Fruit fly (Drosophila melanogaster): ENCODE results near the gene CG33511.
A peak's percentile ranks its signal among the peaks of the same experiment; 100 is the strongest.

CG33511 gene

DNA sequence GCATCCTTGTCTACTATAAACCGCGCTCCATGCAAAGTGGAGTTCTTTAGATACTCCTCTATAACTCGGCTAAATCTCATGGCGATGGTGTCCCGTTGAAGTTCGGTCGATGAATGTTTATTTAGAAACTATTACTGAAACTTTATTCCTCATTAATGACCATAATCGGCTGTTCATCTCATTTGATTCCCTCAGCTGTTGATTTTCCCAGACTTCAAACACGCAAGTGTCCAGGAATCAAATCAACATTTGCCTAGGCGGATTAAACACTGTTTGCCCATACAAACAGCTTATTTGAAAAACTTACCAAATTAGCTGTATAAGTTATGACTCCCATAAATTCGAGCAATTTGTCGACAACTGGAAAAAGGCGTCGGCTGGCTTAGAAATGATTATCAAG lies 6.4 kb upstream of the CG33511 start, which contains the start of gene ppk13:
TSS of gene ppk13 (minus strand) at position 101 of the 400 bp plus-strand sequence.
- no peak for TF ChIP-seq CG5204 (GFP tag; optimal IDR thresholded peaks at IDR 0.05)
- peak; percentile 15 for TF ChIP-seq kay (GFP tag; ENCODE audit: borderline replicate concordance)
- TF ChIP-seq ovo (GFP tag; optimal IDR thresholded peaks at IDR 0.05), result no peak

DNA sequence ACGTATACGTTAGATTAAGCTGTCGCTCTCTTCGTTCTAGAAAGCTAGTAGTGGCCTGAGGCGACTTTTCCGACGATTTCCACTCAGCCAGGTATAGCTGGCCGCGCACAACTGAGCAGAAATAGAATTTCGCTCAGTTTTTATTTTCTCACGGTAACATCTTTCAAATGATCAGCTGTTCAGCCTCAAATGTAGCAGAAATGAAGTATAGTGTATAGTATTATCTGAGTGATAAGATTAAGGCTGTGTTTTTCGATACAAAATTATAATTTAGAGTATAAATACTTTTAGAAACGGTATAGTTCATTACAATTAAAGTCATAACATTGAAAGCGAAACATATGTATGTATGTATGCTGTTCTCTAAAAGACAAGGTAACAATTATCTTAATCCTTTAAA lies 4.1 kb upstream of the CG33511 start, which contains the start of gene CG33509:
TSS of gene CG33509 (minus strand) at position 101 of the 400 bp plus-strand sequence.
- no peak for TF ChIP-seq Hr96 (GFP tag; optimal IDR thresholded peaks at IDR 0.05)
- no peak for TF ChIP-seq CG14711 (tag; optimal IDR thresholded peaks at IDR 0.05)
- no peak for TF ChIP-seq Mnt (GFP tag; optimal IDR thresholded peaks at IDR 0.05)
- no peak for TF ChIP-seq CG33017 (tag; optimal IDR thresholded peaks at IDR 0.05)
- TF ChIP-seq bab1 (GFP tag; optimal IDR thresholded peaks at IDR 0.05), result no peak
- TF ChIP-seq cnc (optimal IDR thresholded peaks at IDR 0.05), result no peak
- TF ChIP-seq Clk (GFP tag; optimal IDR thresholded peaks at IDR 0.05), result no peak
- TF ChIP-seq CG11617 (GFP tag; optimal IDR thresholded peaks at IDR 0.05), result no peak
- TF ChIP-seq CG5204 (GFP tag; optimal IDR thresholded peaks at IDR 0.05), result no peak
- no peak for TF ChIP-seq CG12768 (GFP tag; optimal IDR thresholded peaks at IDR 0.05)
- TF ChIP-seq Crg-1 (GFP tag; optimal IDR thresholded peaks at IDR 0.05), result no peak

DNA sequence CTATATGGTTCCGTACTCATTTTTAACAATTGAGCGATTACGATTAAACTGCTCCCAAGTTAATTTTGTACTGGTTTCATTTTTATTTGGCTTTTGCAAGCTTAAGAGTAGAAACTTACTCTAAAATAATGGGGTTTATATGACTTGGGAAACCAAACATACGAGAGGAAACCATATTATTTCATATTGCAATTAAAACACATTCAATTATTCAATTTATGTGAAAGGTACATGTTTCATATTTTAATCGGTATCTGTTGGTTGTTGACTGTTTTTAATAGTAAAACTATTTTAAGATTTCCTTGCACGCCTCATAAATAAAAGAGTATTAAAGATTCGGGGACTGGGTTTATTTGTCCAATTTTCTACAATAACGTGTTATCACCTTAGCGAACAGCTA lies 2.0 kb upstream of the CG33511 start, which contains the start of gene CG33510:
TSS of gene CG33510 (minus strand) at position 59 of the 400 bp plus-strand sequence.
- no peak for TF ChIP-seq bab1 (GFP tag; optimal IDR thresholded peaks at IDR 0.05)
- TF ChIP-seq cnc (optimal IDR thresholded peaks at IDR 0.05), result no peak
- TF ChIP-seq Crg-1 (GFP tag; optimal IDR thresholded peaks at IDR 0.05), result no peak
- no peak for TF ChIP-seq pad (GFP tag; optimal IDR thresholded peaks at IDR 0.05)
- no peak for TF ChIP-seq kay (GFP tag; ENCODE audit: borderline replicate concordance)
- no peak for TF ChIP-seq CG33017 (tag; optimal IDR thresholded peaks at IDR 0.05)
- no peak for TF ChIP-seq CG5204 (GFP tag; optimal IDR thresholded peaks at IDR 0.05)
- no peak for TF ChIP-seq CG7101 (tag; optimal IDR thresholded peaks at IDR 0.05)
- TF ChIP-seq Clk (GFP tag; optimal IDR thresholded peaks at IDR 0.05), result no peak
- TF ChIP-seq toe (GFP tag; optimal IDR thresholded peaks at IDR 0.05), result no peak
- TF ChIP-seq cic (GFP tag; optimal IDR thresholded peaks at IDR 0.05), result peak; percentile 8
- TF ChIP-seq Hr96 (GFP tag; optimal IDR thresholded peaks at IDR 0.05), result no peak
- TF ChIP-seq tj (GFP tag; optimal IDR thresholded peaks at IDR 0.05), result no peak
- TF ChIP-seq CG12768 (GFP tag; optimal IDR thresholded peaks at IDR 0.05), result no peak
- TF ChIP-seq CG14711 (tag; optimal IDR thresholded peaks at IDR 0.05), result peak; percentile 6
- peak; percentile 24 for TF ChIP-seq CG11617 (GFP tag; optimal IDR thresholded peaks at IDR 0.05)

DNA sequence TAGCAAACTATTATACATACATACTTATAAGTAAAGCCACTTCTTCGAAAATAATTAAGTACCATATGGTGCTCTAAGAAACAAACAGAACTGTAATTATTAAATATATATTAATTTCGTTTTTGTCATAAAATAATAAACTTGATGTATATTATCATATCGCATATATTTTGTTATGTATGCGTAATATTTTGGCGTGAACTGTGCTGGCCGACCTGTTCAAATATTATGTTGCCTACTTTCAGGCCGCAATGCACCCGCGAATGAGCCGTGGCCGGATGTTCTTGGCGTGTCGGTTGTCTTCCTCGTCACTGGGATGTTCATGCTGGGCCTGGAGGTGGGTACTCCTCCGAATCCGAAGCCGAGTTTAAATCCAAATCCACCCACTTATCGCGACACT lies 4.4 kb downstream of the CG33511 start:
- TF ChIP-seq CG11617 (GFP tag; optimal IDR thresholded peaks at IDR 0.05) (no peak), bab1 (GFP tag; optimal IDR thresholded peaks at IDR 0.05) (no peak), CG12768 (GFP tag; optimal IDR thresholded peaks at IDR 0.05) (no peak), ovo (GFP tag; optimal IDR thresholded peaks at IDR 0.05) (no peak), toe (GFP tag; optimal IDR thresholded peaks at IDR 0.05) (no peak), CG5204 (GFP tag; optimal IDR thresholded peaks at IDR 0.05) (no peak), CG1620 (GFP tag; optimal IDR thresholded peaks at IDR 0.05) (no peak)

DNA sequence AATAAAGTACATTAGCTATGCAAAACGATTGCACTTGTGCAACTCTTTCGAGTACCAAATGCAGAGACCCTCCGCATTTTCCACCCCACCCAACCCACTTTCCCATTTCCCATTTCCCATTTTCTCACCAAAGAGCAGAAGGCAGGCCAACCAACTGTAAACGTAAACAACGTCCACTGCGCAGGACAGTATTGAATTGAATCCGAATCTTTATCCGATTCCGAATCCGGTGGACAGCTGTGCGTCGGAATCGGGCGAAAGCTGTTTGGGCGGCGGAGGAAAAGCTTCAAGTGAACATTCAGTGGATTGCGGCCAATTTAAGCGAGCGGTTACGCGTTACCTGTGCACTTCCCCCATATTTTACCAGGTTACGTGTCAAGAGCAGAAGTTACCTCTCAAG lies 7.2 kb downstream of the CG33511 start, which contains the start of gene tadr:
TSS of gene tadr (plus strand) at position 301 of the 400 bp plus-strand sequence.
- TF ChIP-seq CG33017 (tag; optimal IDR thresholded peaks at IDR 0.05) (no peak), cnc (optimal IDR thresholded peaks at IDR 0.05) (no peak), CG7045 (GFP tag; optimal IDR thresholded peaks at IDR 0.05) (no peak), CG12768 (GFP tag; optimal IDR thresholded peaks at IDR 0.05) (no peak)

DNA sequence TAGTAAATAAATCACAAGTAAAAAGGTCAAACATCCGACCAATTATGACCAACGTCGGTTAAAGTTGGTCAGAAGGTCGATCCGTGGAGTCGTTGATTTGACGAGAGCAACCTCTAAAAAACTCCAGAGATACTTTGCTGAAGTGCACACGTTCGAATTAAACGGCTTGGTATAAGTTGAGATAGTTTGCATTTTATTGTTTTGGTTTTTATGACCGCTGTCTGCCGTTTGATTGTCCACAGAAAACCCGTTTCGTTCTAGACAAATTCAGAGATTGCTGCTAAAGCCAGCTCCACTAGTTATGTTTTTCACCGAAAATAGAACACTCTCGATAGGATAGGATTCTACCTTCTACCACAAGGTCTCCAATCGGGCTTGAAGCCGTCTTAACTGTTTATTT lies 8.5 kb downstream of the CG33511 start:
- TF ChIP-seq CG14711 (tag; optimal IDR thresholded peaks at IDR 0.05) (no peak), toe (GFP tag; optimal IDR thresholded peaks at IDR 0.05) (no peak), ovo (GFP tag; optimal IDR thresholded peaks at IDR 0.05) (no peak), CG12768 (GFP tag; optimal IDR thresholded peaks at IDR 0.05) (no peak), bab1 (GFP tag; optimal IDR thresholded peaks at IDR 0.05) (no peak), CG11617 (GFP tag; optimal IDR thresholded peaks at IDR 0.05) (no peak)

DNA sequence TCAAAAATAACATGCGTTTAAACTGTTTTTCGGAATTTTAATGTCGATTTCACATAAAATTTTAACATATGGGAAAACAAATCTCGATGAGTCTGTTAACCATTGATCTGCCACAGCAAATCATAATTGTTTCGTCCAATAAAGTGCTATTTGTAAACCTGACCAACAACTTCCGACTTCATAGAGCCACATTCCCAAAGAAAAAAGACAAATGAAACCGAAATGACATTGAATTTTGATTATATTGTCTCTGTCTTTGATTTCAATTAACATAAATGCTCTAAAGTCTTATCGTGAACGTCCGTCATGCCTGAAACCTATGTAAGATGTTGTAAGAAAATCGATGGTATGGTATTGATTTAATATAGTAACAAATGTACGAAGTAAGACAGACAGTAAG lies 9.0 kb downstream of the CG33511 start:
- no peak for TF ChIP-seq cnc (optimal IDR thresholded peaks at IDR 0.05)
- no peak for TF ChIP-seq tj (GFP tag; optimal IDR thresholded peaks at IDR 0.05)
- no peak for TF ChIP-seq cic (GFP tag; optimal IDR thresholded peaks at IDR 0.05)
- TF ChIP-seq CG14711 (tag; optimal IDR thresholded peaks at IDR 0.05), result no peak
- TF ChIP-seq CG12768 (GFP tag; optimal IDR thresholded peaks at IDR 0.05), result no peak
- TF ChIP-seq bab1 (GFP tag; optimal IDR thresholded peaks at IDR 0.05), result no peak
- TF ChIP-seq Crg-1 (GFP tag; optimal IDR thresholded peaks at IDR 0.05), result no peak
- no peak for TF ChIP-seq toe (GFP tag; optimal IDR thresholded peaks at IDR 0.05)
- no peak for TF ChIP-seq Clk (GFP tag; optimal IDR thresholded peaks at IDR 0.05)
- TF ChIP-seq CG7045 (GFP tag; optimal IDR thresholded peaks at IDR 0.05), result no peak
- TF ChIP-seq CG11617 (GFP tag; optimal IDR thresholded peaks at IDR 0.05), result no peak
- no peak for TF ChIP-seq Hr96 (GFP tag; optimal IDR thresholded peaks at IDR 0.05)
- no peak for TF ChIP-seq Mnt (GFP tag; optimal IDR thresholded peaks at IDR 0.05)
- TF ChIP-seq CG33017 (tag; optimal IDR thresholded peaks at IDR 0.05), result no peak
- TF ChIP-seq ovo (GFP tag; optimal IDR thresholded peaks at IDR 0.05), result no peak
- no peak for TF ChIP-seq CG5204 (GFP tag; optimal IDR thresholded peaks at IDR 0.05)
- no peak for TF ChIP-seq pad (GFP tag; optimal IDR thresholded peaks at IDR 0.05)
